Worm (Caenorhabditis elegans) whole organism, late embryonic: ENCODE measurements around the gene cutl-18.

Experiments
- ama-1 ChIP-seq: fragments of 150-350 bp; optimal IDR thresholded peaks from 2 replicates; lab custom pipeline; 2014
- dmd-4 ChIP-seq: sonication (generic microtip); optimal IDR thresholded peaks from 2 replicates; lab custom pipeline; 2016; ENCODE audit warnings: borderline replicate concordance, missing genetic modification characterization, missing compliant biosample characterization
- fkh-10 ChIP-seq: fragments of 150-350 bp; optimal IDR thresholded peaks from 2 replicates; lab custom pipeline; 2014; ENCODE audit warnings: missing biosample characterization, missing genetic modification reagents, missing genetic modification characterization
- gmeb-2 ChIP-seq: sonication (generic microtip); optimal IDR thresholded peaks from 2 replicates; lab custom pipeline; 2016; ENCODE audit warnings: missing genetic modification characterization, inconsistent platforms, missing compliant biosample characterization
- hlh-15 ChIP-seq: sonication (generic microtip); optimal IDR thresholded peaks from 2 replicates; lab custom pipeline; 2016; ENCODE audit warnings: missing genetic modification characterization, missing compliant biosample characterization
- hlh-6 ChIP-seq: sonication (generic microtip); optimal IDR thresholded peaks from 2 replicates; lab custom pipeline; 2016; ENCODE audit warnings: missing genotype, missing genetic modification characterization, missing compliant biosample characterization
- nhr-11 ChIP-seq: fragments of 150-350 bp; optimal IDR thresholded peaks from 2 replicates; lab custom pipeline; 2014; ENCODE audit warnings: missing biosample characterization, missing genetic modification characterization
- pha-4 ChIP-seq: fragments of 150-350 bp; optimal IDR thresholded peaks from 2 replicates; lab custom pipeline; 2018; ENCODE audit warnings: missing biosample characterization, missing genetic modification reagents, missing genetic modification characterization
- pqm-1 ChIP-seq: sonication (generic microtip); optimal IDR thresholded peaks from 2 replicates; lab custom pipeline; 2016; ENCODE audit warnings: missing genetic modification characterization, missing compliant biosample characterization
- unc-3 ChIP-seq, 2 experiments: fragments of 200-800 bp in 1 of 2; sonication (Bioruptor generic) in 1 of 2; sonication (generic microtip) in 1 of 2; conservative IDR thresholded peaks in 1 of 2; optimal IDR thresholded peaks in 1 of 2; 2 replicates each; pipeline versions ENCODE4 v1.3.6 to Lab custom; 2016 to 2022; ENCODE audit warnings: missing compliant biosample characterization in 2 of 2, missing genetic modification characterization in 2 of 2, missing genetic modification reagents in 1 of 2
- ztf-16 ChIP-seq: sonication (generic microtip); optimal IDR thresholded peaks from 2 replicates; lab custom pipeline; 2017; ENCODE audit warnings: missing genetic modification characterization, missing compliant biosample characterization

DNA sequence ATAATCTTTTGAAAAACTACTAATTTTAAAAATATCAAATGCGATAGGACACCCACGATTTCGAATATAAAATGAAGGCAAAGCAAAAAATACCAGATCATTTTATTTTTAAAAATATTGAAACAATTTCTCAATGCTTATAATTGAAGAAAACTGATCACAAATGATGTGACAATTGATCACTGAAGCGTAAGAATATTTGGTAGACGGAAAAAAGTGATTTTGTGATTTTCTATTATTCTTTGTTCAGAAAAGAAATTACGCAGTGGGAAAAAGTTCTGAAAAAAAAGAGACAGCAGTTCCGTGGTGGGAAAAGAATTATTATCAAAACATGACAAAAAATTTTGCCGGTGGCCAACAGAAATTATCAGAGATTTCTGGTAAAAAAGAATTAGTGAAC is 18.1 kb downstream of the cutl-18 start, which contains the start of gene T03F7.5:
- TF ChIP-seq dmd-4 (tag; lab: Kevin White, UChicago) = no peak
- no peak for TF ChIP-seq hlh-15
- TF ChIP-seq ztf-16 = no peak
- TF ChIP-seq nhr-11 (tag; lab: Kevin White, UChicago) = no peak
- TF ChIP-seq hlh-6 = no peak
- no peak for TF ChIP-seq pha-4 (tag; lab: Kevin White, UChicago)
- TF ChIP-seq pqm-1 (tag; lab: Kevin White, UChicago) = no peak
- no peak for TF ChIP-seq unc-3 (GFP tag; conservative IDR thresholded peaks at IDR 0.05; lab: Robert Waterston, UW)
- TF ChIP-seq unc-3 (tag; optimal IDR thresholded peaks at IDR 0.05; lab: Kevin White, UChicago) = no peak
- TF ChIP-seq fkh-10 (GFP tag; lab: Kevin White, UChicago) = no peak
- no peak for TF ChIP-seq ama-1 (lab: Kevin White, UChicago)
- no peak for TF ChIP-seq gmeb-2 (tag; lab: Kevin White, UChicago)
